Fruit fly (Drosophila melanogaster) whole organism, prepupa: ENCODE data around the gene Past1.

Experiments
- CG11762 ChIP-seq: fragments of 200-800 bp; sonication (Bioruptor generic); optimal IDR thresholded peaks from 3 replicates; lab custom pipeline; 2016; ENCODE audit warnings: missing biosample characterization, missing genetic modification characterization; ENCODE audit not compliant: insufficient read depth
- CG16779 ChIP-seq: fragments of 200-800 bp; sonication (Bioruptor generic); optimal IDR thresholded peaks from 3 replicates; lab custom pipeline; 2017; ENCODE audit warnings: missing biosample characterization, mild to moderate bottlenecking, missing genetic modification characterization
- CG7368 ChIP-seq: fragments of 200-800 bp; sonication (Bioruptor generic); optimal IDR thresholded peaks from 3 replicates; lab custom pipeline; 2016; ENCODE audit warnings: missing biosample characterization, missing genetic modification characterization
- CG9139 ChIP-seq: fragments of 200-800 bp; sonication (Bioruptor generic); optimal IDR thresholded peaks from 3 replicates; lab custom pipeline; 2017; ENCODE audit warnings: missing biosample characterization, mild to moderate bottlenecking, missing genetic modification characterization
- Lpt ChIP-seq: fragments of 200-800 bp; sonication (Bioruptor generic); optimal IDR thresholded peaks from 3 replicates; lab custom pipeline; 2016; ENCODE audit warnings: missing biosample characterization, missing genetic modification characterization
- achi ChIP-seq: fragments of 200-800 bp; sonication (Bioruptor generic); optimal IDR thresholded peaks from 3 replicates; lab custom pipeline; 2016; ENCODE audit warnings: missing biosample characterization, missing genetic modification characterization
- lz ChIP-seq: fragments of 200-800 bp; sonication (Bioruptor generic); optimal IDR thresholded peaks from 3 replicates; lab custom pipeline; 2016; ENCODE audit warnings: missing biosample characterization, missing genetic modification characterization
- pdm3 ChIP-seq: fragments of 200-800 bp; sonication (Bioruptor generic); optimal IDR thresholded peaks from 3 replicates; lab custom pipeline; 2016; ENCODE audit warnings: missing biosample characterization, missing genetic modification characterization

DNA sequence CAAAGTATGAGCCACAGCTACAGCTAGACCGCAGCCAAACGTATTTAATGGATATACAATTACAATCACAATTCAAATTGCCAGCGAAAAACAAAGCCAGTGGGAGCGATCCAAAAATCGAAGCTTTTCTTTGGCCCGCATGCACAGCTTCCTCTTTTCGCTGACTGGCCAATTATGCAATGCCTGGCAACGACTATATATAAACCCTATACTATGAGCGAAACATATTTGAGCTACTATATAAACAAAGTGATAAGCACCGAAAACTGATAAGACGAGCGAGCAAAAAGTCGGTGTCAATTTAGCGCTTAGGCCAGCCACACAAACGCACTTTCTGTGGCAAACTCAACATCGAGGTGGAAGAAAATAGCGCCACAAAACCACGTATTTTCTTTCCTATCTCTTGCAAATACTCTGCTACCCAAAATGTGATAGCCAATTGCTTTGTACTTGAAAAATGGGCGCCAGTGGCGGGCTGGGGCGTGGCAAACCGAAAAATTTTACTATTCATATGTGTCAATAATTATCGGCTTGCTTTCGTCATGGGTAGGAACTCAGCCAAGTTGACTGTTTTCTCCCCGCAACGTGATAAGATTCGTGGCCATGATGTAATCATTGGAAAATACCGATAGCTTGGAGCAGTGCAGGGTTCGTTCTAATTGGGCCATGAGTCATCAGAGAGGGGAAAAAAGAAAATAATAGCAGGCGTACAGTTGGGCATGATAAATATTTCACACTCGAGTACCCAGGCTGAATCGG, 2.7 kb downstream of the Past1 start:
- TF ChIP-seq achi (GFP tag; lab: Kevin White, UChicago) = no peak
- no peak for TF ChIP-seq lz
- TF ChIP-seq CG11762 = no peak
- TF ChIP-seq CG9139 (GFP tag; lab: Kevin White, UChicago) = no peak
- no peak for TF ChIP-seq CG7368 (GFP tag; lab: Kevin White, UChicago)
- no peak for TF ChIP-seq Lpt
- no peak for TF ChIP-seq pdm3 (GFP tag; lab: Kevin White, UChicago)
- no peak for TF ChIP-seq CG16779 (tag; lab: Kevin White, UChicago)
